Fruit fly (Drosophila melanogaster): Measurements from ENCODE around the gene Cyp4d8.

Cyp4d8 gene

DNA sequence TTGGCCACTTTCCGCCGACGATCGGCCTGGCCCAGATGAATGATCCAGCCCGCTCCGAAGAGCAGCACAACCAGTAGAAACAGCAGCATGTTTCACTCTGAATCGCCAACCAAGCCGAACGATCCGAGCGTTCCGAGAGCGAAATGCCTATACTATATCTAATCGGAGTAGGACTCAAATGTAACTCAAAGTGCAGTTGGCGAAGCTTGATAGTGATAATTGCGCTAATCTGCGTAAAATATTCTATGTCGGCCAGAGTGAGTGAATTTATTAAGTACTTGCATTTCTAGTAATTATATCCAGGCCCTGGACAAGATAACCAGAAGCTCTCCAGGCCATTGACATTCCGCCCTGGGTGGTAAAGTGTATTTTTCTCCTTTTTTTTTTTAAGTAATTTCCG is at the start of gene Cyp4d8:
TSS of gene Cyp4d8 (minus strand) at position 101 of the 400 bp plus-strand sequence.
- TF ChIP-seq CG17801 (GFP tag; optimal IDR thresholded peaks at IDR 0.05; ENCODE audit: partially characterized antibody), result no peak

DNA sequence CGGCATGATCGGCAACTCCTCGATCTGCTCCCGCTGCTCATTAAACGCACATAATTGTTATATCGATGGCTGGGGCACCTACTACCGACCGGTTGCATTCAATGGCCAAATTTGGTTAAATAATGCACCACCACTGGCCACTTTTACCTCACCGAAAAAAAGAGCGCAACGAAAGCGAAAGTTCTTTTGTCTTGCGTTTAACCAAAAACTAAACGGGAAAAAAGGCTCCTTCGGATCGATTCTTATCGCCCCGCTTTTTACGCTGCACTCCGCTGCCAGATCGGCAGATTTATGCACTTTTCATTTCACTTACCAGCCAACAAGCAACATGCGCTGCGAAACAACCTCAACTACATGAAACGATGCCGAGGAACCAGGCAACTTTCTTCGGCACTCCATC is 49.6 kb upstream of the Cyp4d8 start:
- no peak for TF ChIP-seq CG17801 (GFP tag; optimal IDR thresholded peaks at IDR 0.05; ENCODE audit: partially characterized antibody)

DNA sequence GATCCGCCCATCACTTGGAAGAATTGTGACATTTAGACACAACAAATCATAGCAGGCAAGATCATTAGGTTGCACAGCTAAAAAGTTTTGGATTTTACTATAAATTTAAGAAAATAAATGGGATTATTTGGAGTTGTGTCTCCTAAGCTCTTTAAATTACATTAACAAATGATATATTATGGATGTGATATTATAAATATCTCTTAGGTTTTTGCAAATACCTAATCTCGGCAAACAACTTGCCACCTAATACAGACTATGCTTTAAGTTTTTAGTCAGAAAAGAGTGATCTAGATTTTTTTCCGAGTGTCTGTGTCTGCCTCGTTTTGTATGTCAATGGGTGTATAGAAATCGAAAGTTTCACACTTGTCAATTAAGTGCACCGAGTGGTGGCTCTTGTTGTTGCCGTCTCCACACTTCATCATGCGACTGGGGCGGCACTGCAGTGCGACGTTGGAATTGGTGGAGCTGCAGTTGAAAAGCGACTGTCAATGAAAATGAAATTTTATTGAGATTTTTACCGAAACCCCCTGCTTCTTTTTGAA is 48.7 kb upstream of the Cyp4d8 start:
- TF ChIP-seq CG17801 (GFP tag; optimal IDR thresholded peaks at IDR 0.05; ENCODE audit: partially characterized antibody), result no peak

DNA sequence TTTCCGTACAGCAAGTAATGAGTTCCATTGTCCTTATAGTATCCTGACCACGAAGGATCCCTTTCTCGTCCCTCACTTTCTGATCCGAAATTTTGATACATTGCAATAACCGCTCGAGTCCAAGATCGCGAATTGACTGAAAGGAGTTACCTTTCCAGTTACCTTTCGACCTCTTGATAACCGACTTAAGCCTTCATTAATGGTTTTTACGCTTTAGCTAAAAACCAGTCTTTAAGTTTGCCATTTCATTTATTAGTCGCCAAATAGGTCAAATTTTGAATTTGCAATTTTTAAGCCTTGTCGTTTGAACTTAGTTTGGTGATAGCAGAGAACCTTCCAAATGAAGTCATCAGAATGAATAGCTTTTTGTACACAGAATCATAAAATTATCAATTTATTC is 46.4 kb upstream of the Cyp4d8 start, which contains the start of gene CG32376:
TSS of gene CG32376 (minus strand) at position 101 of the 400 bp plus-strand sequence.
- TF ChIP-seq CG17801 (GFP tag; optimal IDR thresholded peaks at IDR 0.05; ENCODE audit: partially characterized antibody), result no peak

DNA sequence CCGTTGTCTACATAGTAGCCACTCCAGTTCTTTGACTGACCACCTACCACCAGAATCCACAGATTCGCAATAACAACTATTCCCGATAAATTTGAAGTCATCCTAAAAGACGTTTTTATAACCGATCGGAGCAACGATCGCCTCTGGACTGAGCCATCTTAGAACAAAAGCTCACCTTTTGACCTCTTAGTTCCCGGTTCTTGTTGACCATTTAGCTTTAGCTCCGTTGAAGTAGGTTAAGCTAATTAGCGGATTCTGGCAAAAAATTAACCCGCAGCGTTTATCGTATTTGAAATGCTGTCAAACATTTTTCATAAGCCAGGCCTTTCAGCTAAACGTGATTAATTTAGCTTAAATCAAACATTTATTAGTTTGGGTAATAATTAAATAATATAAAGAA is 45.1 kb upstream of the Cyp4d8 start, which contains the start of gene CG32374:
TSS of gene CG32374 (minus strand) at position 101 of the 400 bp plus-strand sequence.
- no peak for TF ChIP-seq CG17801 (GFP tag; optimal IDR thresholded peaks at IDR 0.05; ENCODE audit: partially characterized antibody)

DNA sequence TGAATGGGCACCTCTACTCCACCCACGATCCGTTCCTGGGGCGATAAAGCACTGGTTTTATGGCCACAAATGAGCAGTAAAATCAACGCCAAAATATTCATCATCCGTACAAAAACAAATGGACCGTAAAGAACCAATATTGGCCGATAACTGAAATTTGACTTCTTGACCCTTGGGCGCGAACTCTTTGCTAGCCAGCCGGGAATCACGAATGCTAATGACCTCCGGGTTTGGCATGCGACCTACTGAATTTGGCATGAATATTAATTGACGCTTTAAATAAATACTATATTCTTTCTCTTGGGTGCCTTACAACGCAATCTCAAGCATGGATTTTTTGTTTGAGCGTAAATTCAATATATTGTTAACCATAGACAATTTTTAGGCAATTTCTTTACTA is 43.7 kb upstream of the Cyp4d8 start, which contains the start of gene CG16998:
TSS of gene CG16998 (minus strand) at position 101 of the 400 bp plus-strand sequence.
- TF ChIP-seq CG17801 (GFP tag; optimal IDR thresholded peaks at IDR 0.05; ENCODE audit: partially characterized antibody), result no peak

DNA sequence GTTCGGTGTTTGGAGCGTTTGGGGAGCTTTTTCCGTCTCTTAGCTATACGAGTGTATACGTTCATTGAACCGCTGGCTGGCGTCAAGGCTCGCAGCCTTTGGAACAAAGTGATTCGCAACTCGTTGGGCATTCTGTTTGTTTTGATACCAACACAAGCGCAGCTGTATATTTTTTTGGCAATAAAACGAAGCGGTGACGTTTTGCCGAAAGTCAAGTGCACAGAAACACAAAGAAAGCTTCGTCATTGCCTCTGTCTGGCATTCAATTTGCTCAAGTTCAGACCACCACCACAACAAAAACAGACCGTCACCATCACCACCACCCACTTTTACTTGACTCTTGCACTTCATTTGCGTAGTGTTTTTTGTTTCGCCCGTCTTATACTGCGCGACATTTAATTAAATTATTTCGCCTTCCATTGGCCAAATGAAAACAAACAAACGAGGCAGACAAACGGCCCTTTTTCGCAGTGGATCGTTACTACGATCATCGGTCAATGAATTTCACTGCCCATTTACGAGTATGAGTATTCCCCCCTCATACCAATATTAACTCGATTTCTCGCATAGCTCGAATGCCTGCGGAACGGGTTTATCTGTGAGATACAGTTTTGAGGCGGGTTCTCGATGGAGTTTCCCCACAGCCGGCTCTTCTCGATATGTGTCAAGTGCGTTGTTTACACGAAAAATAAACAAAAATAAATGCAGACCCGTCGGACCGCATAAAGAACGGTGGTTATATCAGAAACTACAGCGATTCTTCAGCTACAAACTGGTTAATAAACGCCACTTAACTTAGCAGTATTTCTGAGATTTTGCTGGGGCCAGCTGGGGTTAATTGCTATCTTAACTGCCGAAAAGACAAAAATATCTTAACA is 34.7 kb upstream of the Cyp4d8 start:
- TF ChIP-seq CG17801 (GFP tag; optimal IDR thresholded peaks at IDR 0.05; ENCODE audit: partially characterized antibody), result no peak

DNA sequence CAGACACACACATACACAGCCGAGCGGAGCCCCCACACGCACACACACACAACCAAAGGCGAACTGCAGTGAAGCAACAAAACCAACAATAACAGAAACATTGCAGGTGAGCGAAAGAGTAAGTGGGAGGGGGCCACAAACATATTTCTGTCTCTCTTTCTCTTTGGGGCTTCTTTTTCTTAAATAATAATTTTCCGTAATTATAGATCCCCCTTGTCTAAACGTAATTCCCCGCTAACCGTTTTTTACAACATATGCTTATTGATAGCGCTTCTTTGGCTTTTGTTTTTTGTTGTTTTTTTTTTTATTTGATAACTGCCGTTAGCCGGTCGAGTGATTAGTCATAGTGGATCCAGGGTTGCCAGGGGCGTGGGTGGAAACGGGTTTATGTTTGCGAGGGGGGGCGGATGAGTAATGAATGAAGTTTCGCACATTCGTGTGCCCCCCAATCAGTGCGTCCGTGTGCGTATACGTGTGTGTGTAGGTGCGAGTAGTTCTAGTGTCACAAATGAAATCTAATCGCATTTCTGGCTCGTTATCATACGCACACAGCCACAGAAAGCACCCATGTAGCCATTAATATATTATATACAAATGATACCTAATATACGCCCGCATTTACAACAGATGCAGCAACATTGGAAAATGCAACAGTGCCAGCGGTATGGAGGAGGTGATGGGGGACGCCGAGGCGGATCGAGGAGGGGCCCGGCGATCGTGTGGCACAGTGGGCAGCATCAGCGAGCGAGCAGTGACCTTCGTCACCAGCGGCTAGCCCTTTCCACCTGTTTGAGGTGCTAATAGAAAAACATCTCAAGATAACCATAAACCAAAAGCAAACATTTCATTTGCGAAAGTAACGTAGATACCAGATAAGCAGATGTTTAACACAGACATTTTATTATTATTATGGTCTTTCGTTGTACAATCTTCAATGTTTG is 33.4 kb upstream of the Cyp4d8 start:
- no peak for TF ChIP-seq CG17801 (GFP tag; optimal IDR thresholded peaks at IDR 0.05; ENCODE audit: partially characterized antibody)

DNA sequence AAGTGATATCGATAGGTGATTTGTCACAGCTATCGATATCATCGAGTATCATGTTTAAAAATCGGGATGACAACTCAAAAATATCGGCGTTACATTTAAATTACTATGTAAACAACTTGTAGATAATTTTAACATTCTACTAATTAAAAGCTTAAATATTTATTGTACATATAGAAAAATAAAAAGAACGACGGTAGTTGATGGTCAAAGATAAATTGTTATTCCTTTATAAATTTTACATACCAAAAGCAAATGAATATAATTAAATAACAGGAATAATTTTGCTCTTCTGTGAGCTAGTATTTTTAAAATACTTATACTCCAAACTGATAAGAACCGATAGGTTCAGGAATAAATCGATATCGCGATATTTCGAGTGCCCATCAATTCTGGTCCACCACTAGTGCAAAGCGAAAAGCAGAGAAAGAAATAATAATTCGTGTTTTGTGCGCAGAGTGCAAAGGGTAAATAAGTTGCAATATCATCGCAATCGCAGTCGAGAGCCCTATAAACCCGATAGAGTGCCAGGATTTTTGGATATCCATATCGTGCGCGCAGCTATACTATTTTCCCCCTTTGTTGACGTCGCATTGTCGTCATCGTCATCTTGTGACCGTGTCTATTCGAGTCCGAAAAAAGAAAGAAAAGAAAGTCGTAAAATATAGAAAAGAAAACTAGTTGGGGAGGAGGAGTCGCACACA is 32.5 kb upstream of the Cyp4d8 start, which contains the start of gene lqf:
TSS of gene lqf (plus strand) at position 401 of the 701 bp plus-strand sequence.
- no peak for TF ChIP-seq CG17801 (GFP tag; optimal IDR thresholded peaks at IDR 0.05; ENCODE audit: partially characterized antibody)

DNA sequence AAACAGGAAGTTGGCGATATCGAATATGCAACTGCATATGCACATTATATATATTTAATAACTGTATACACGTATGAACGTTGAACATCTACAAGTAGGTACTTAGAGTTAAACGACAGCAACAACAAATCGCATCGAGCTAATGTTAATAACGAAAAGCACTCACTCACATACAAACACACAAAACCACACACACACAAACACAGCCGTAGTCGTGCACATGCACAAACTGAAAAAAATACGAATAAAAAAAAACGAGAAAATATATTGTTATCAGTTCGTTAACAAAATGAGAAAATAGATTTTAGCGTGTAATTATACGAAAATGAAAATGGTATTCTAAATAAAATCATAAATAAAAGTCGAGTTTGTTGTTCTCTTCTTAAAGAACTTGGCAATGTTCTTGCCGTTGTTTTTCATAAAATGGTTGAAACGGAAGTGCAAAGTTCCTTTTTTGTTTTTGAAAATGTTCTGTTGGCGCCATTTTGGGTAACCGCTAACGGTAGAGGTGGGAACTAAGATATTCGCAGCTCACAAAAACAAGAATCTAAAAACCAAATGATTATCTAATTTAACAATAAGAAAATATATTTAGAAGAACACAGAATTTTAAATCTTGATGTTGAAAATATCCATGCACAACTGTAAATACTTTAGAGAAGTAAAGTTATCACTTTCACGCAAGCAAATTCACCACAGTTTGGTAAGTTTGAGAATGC is 31.8 kb upstream of the Cyp4d8 start:
- no peak for TF ChIP-seq CG17801 (GFP tag; optimal IDR thresholded peaks at IDR 0.05; ENCODE audit: partially characterized antibody)

DNA sequence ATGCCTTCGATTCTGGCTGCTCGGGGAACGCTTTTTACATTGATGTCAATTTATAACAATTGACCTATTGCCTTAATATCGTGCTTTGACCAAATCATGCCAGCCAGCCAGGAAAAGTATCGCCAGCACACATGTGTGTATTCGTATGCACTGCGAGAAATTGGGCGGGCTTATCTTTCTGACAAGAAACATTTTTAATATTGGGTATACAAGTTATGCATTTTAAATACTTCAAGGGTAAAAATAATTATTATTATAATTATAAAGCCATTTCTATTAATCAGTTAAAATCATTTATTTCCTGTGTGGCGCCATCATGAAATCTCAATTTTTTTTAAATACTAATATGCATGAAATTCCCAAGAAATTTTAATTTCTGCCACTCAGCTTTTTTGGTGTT is 25.9 kb upstream of the Cyp4d8 start:
- TF ChIP-seq CG17801 (GFP tag; optimal IDR thresholded peaks at IDR 0.05; ENCODE audit: partially characterized antibody), result no peak

DNA sequence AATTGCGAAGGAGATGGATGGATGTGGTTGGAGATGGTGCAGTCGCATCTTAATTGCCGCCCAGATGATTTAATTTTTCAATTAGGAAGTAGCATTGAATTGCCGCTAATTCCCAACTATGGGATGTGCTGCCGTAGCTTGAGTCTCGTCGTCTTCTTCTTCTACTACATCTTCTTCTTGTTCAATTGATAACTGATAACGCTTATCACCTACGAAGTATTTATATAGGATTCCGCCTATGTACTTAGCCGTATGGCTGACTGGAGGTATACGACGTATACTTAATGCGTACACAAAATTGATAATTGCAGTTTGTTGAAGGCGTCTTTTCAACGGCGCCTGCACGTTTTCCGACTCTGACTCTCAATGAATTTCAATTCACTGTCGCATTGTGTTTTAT is 24.6 kb upstream of the Cyp4d8 start:
- no peak for TF ChIP-seq CG17801 (GFP tag; optimal IDR thresholded peaks at IDR 0.05; ENCODE audit: partially characterized antibody)

DNA sequence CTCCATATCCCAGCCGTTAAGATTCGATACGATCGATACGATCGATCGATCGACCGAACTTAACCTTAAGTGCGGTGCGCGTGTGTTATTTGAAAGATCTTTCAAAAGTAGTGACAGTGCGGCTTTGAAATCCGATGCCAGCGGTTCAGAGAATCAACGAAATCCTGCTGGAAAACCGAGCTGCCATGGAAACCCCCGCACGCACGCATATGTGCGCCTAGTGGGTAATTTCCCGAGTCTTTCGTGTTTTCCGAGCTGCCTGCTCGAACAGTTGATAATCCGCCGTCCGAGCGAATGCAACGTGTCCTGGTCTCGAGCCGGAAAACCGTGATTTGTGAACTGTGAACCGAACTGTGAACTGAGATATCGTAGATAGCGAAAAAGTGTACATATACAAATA is 23.2 kb upstream of the Cyp4d8 start:
- no peak for TF ChIP-seq CG17801 (GFP tag; optimal IDR thresholded peaks at IDR 0.05; ENCODE audit: partially characterized antibody)
